Worm (Caenorhabditis elegans) whole organism, late embryonic: ENCODE measurements around the gene srx-22.

Experiments used
- C08G9.2 ChIP-seq: sonication (generic microtip); optimal IDR thresholded peaks from 2 replicates; lab custom pipeline; 2016; ENCODE audit warnings: mild to moderate bottlenecking, missing genetic modification characterization, moderate library complexity, missing compliant biosample characterization
- C38D4.7 ChIP-seq: fragments of 200-800 bp; sonication (Bioruptor generic); optimal IDR thresholded peaks from 2 replicates; lab custom pipeline; 2018; ENCODE audit warnings: mild to moderate bottlenecking, missing genetic modification characterization, moderate library complexity, missing compliant biosample characterization
- F13H6.1 ChIP-seq: sonication (generic microtip); optimal IDR thresholded peaks from 2 replicates; lab custom pipeline; 2016; ENCODE audit warnings: missing genetic modification characterization, missing compliant biosample characterization
- K02D7.2 ChIP-seq: sonication (generic microtip); optimal IDR thresholded peaks from 2 replicates; lab custom pipeline; 2017; ENCODE audit warnings: mild to moderate bottlenecking, missing genetic modification characterization, missing compliant biosample characterization
- Y22D7AL.16 ChIP-seq: sonication (generic microtip); optimal IDR thresholded peaks from 2 replicates; lab custom pipeline; 2016; ENCODE audit warnings: missing genetic modification characterization, missing compliant biosample characterization
- ahr-1 ChIP-seq: sonication (generic microtip); optimal IDR thresholded peaks from 2 replicates; lab custom pipeline; 2016; ENCODE audit warnings: missing genetic modification characterization, missing compliant biosample characterization
- ama-1 ChIP-seq: fragments of 150-350 bp; optimal IDR thresholded peaks from 2 replicates; lab custom pipeline; 2014
- ceh-14 ChIP-seq: sonication (generic microtip); optimal IDR thresholded peaks from 2 replicates; lab custom pipeline; 2016; ENCODE audit warnings: missing genotype, missing genetic modification characterization, missing compliant biosample characterization
- ceh-18 ChIP-seq: sonication (generic microtip); optimal IDR thresholded peaks from 2 replicates; lab custom pipeline; 2016; ENCODE audit warnings: missing genetic modification characterization, missing compliant biosample characterization
- ceh-22 ChIP-seq: sonication (generic microtip); optimal IDR thresholded peaks from 2 replicates; lab custom pipeline; 2017; ENCODE audit warnings: missing biosample characterization, missing genetic modification characterization
- ceh-24 ChIP-seq: sonication (generic microtip); optimal IDR thresholded peaks from 2 replicates; lab custom pipeline; 2016; ENCODE audit warnings: mild to moderate bottlenecking, missing genetic modification characterization, missing compliant biosample characterization
- ceh-30 ChIP-seq: fragments of 150-350 bp; optimal IDR thresholded peaks from 2 replicates; lab custom pipeline; 2014; ENCODE audit warnings: missing biosample characterization, missing genetic modification characterization
- ceh-34 ChIP-seq: sonication (generic microtip); optimal IDR thresholded peaks from 2 replicates; lab custom pipeline; 2016; ENCODE audit warnings: mild to moderate bottlenecking, missing genetic modification characterization, missing compliant biosample characterization
- ceh-45 ChIP-seq: fragments of 200-800 bp; sonication (Bioruptor generic); IDR thresholded peaks from 2 replicates; pipeline ENCODE4 v1.3.6; 2022; ENCODE audit warnings: missing genetic modification reagents, missing genetic modification characterization, missing compliant biosample characterization
- ceh-6 ChIP-seq: fragments of 200-800 bp; sonication (Bioruptor generic); optimal IDR thresholded peaks from 2 replicates; lab custom pipeline; 2018; ENCODE audit warnings: mild to moderate bottlenecking, missing genetic modification characterization, missing compliant biosample characterization
- ceh-9 ChIP-seq: sonication (generic microtip); optimal IDR thresholded peaks from 2 replicates; lab custom pipeline; 2016; ENCODE audit warnings: mild to moderate bottlenecking, missing genetic modification characterization, inconsistent platforms, missing compliant biosample characterization
- che-1 ChIP-seq: sonication (generic microtip); optimal IDR thresholded peaks from 2 replicates; lab custom pipeline; 2016; ENCODE audit warnings: mild to moderate bottlenecking, missing genetic modification characterization, missing compliant biosample characterization
- dmd-4 ChIP-seq: sonication (generic microtip); optimal IDR thresholded peaks from 2 replicates; lab custom pipeline; 2016; ENCODE audit warnings: borderline replicate concordance, missing genetic modification characterization, missing compliant biosample characterization
- dve-1 ChIP-seq: sonication (generic microtip); optimal IDR thresholded peaks from 2 replicates; lab custom pipeline; 2017; ENCODE audit warnings: antibody characterized with exemption, mild to moderate bottlenecking, missing genetic modification characterization, missing compliant biosample characterization
- elt-2 ChIP-seq: sonication (generic microtip); optimal IDR thresholded peaks from 2 replicates; lab custom pipeline; 2016; ENCODE audit warnings: missing genetic modification reagents, missing genetic modification characterization, missing compliant biosample characterization
- ets-4 ChIP-seq: sonication (generic microtip); optimal IDR thresholded peaks from 2 replicates; lab custom pipeline; 2016; ENCODE audit warnings: missing genetic modification characterization, missing compliant biosample characterization
- eyg-1 ChIP-seq: sonication (generic microtip); optimal IDR thresholded peaks from 2 replicates; lab custom pipeline; 2016; ENCODE audit warnings: missing genotype, missing genetic modification characterization, missing compliant biosample characterization
- fkh-10 ChIP-seq: fragments of 150-350 bp; optimal IDR thresholded peaks from 2 replicates; lab custom pipeline; 2014; ENCODE audit warnings: missing biosample characterization, missing genetic modification reagents, missing genetic modification characterization
- fkh-6 ChIP-seq: sonication (generic microtip); optimal IDR thresholded peaks from 2 replicates; lab custom pipeline; 2016; ENCODE audit warnings: missing genetic modification characterization, missing compliant biosample characterization
- gmeb-2 ChIP-seq: sonication (generic microtip); optimal IDR thresholded peaks from 2 replicates; lab custom pipeline; 2016; ENCODE audit warnings: missing genetic modification characterization, inconsistent platforms, missing compliant biosample characterization
- hlh-15 ChIP-seq: sonication (generic microtip); optimal IDR thresholded peaks from 2 replicates; lab custom pipeline; 2016; ENCODE audit warnings: missing genetic modification characterization, missing compliant biosample characterization
- hlh-8 ChIP-seq: sonication (generic microtip); optimal IDR thresholded peaks from 2 replicates; lab custom pipeline; 2016; ENCODE audit warnings: missing genotype, missing genetic modification characterization, missing compliant biosample characterization
- lin-11 ChIP-seq: fragments of 200-800 bp; sonication (Bioruptor generic); optimal IDR thresholded peaks from 2 replicates; lab custom pipeline; 2018; ENCODE audit warnings: mild to moderate bottlenecking, missing genetic modification characterization, missing compliant biosample characterization
- nhr-232 ChIP-seq: sonication (generic microtip); optimal IDR thresholded peaks from 2 replicates; lab custom pipeline; 2016; ENCODE audit warnings: missing genetic modification characterization, missing compliant biosample characterization
- npax-4 ChIP-seq: sonication (generic microtip); optimal IDR thresholded peaks from 2 replicates; lab custom pipeline; 2016; ENCODE audit warnings: missing genetic modification characterization, missing compliant biosample characterization
- odd-2 ChIP-seq: sonication (generic microtip); optimal IDR thresholded peaks from 2 replicates; lab custom pipeline; 2017; ENCODE audit warnings: antibody characterized with exemption, mild to moderate bottlenecking, missing genetic modification characterization, missing compliant biosample characterization
- pag-3 ChIP-seq: sonication (generic microtip); optimal IDR thresholded peaks from 2 replicates; lab custom pipeline; 2016; ENCODE audit warnings: missing compliant biosample characterization, missing genetic modification characterization, borderline replicate concordance
- pat-9 ChIP-seq: fragments of 200-800 bp; sonication (Bioruptor generic); optimal IDR thresholded peaks from 2 replicates; lab custom pipeline; 2018; ENCODE audit warnings: mild to moderate bottlenecking, missing genetic modification characterization, moderate library complexity, missing compliant biosample characterization
- pqm-1 ChIP-seq: sonication (generic microtip); optimal IDR thresholded peaks from 2 replicates; lab custom pipeline; 2016; ENCODE audit warnings: missing genetic modification characterization, missing compliant biosample characterization
- pros-1 ChIP-seq: fragments of 150-350 bp; optimal IDR thresholded peaks from 2 replicates; lab custom pipeline; 2014; ENCODE audit warnings: missing biosample characterization, missing genetic modification reagents, missing genetic modification characterization
- sox-2 ChIP-seq: fragments of 200-800 bp; sonication (Bioruptor generic); IDR thresholded peaks from 2 replicates; pipeline ENCODE4 v1.3.6; 2022; ENCODE audit warnings: missing genetic modification reagents, missing genetic modification characterization, missing compliant biosample characterization
- sox-4 ChIP-seq: sonication (generic microtip); optimal IDR thresholded peaks from 2 replicates; lab custom pipeline; 2017; ENCODE audit warnings: mild to moderate bottlenecking, missing genetic modification characterization, inconsistent platforms, missing compliant biosample characterization
- ttx-3 ChIP-seq: sonication (generic microtip); optimal IDR thresholded peaks from 2 replicates; lab custom pipeline; 2016; ENCODE audit warnings: missing genetic modification reagents, missing genetic modification characterization, missing compliant biosample characterization
- unc-3 ChIP-seq, 2 experiments: fragments of 200-800 bp in 1 of 2; sonication (Bioruptor generic) in 1 of 2; sonication (generic microtip) in 1 of 2; conservative IDR thresholded peaks in 1 of 2; optimal IDR thresholded peaks in 1 of 2; 2 replicates each; pipeline versions ENCODE4 v1.3.6 to Lab custom; 2016 to 2022; ENCODE audit warnings: missing compliant biosample characterization in 2 of 2, missing genetic modification characterization in 2 of 2, missing genetic modification reagents in 1 of 2
- unc-55 ChIP-seq: sonication (generic microtip); optimal IDR thresholded peaks from 2 replicates; lab custom pipeline; 2017; ENCODE audit warnings: missing biosample characterization, missing genetic modification reagents, missing genetic modification characterization
- ztf-16 ChIP-seq: sonication (generic microtip); optimal IDR thresholded peaks from 2 replicates; lab custom pipeline; 2017; ENCODE audit warnings: missing genetic modification characterization, missing compliant biosample characterization

The srx-22 gene

ce11 chrV:702260-702659 is 22.5 kb downstream of the srx-22 start, which contains the start of gene srbc-37:
Gene srbc-37, plus strand, starts transcription at chrV:702560.
- no peak for TF ChIP-seq ceh-6 (GFP tag; lab: Kevin White, UChicago)
- no peak for TF ChIP-seq ceh-34 (tag; lab: Kevin White, UChicago)
- no peak for TF ChIP-seq ama-1 (lab: Kevin White, UChicago)
- TF ChIP-seq unc-55: no peak
- no peak for TF ChIP-seq C38D4.7
- TF ChIP-seq fkh-10 (GFP tag; lab: Kevin White, UChicago): no peak
- TF ChIP-seq K02D7.2 (tag; lab: Kevin White, UChicago): no peak
- TF ChIP-seq ets-4: no peak
- TF ChIP-seq pros-1: no peak
- no peak for TF ChIP-seq ceh-45 (GFP tag; lab: Robert Waterston, UW)
- TF ChIP-seq C08G9.2 (tag; lab: Kevin White, UChicago): no peak
- no peak for TF ChIP-seq ceh-9 (tag; lab: Kevin White, UChicago)
- no peak for TF ChIP-seq hlh-8 (tag; lab: Kevin White, UChicago)
- no peak for TF ChIP-seq elt-2 (tag; lab: Kevin White, UChicago)
- TF ChIP-seq ceh-22 (tag; lab: Kevin White, UChicago): no peak

ce11 chrV:706918-707317 is 27.2 kb downstream of the srx-22 start, which contains the start of gene srbc-38:
Gene srbc-38, plus strand, starts transcription at chrV:707218.
- TF ChIP-seq ets-4 (no peak), hlh-15 (no peak), ceh-18 (tag; lab: Kevin White, UChicago) (no peak), eyg-1 (tag; lab: Kevin White, UChicago) (no peak), ztf-16 (tag; lab: Kevin White, UChicago) (no peak), che-1 (tag; lab: Kevin White, UChicago) (no peak), gmeb-2 (no peak), npax-4 (tag; lab: Kevin White, UChicago) (no peak), pat-9 (tag; lab: Kevin White, UChicago) (no peak), Y22D7AL.16 (tag; lab: Kevin White, UChicago) (no peak), dve-1 (tag; lab: Kevin White, UChicago) (no peak), ceh-6 (GFP tag; lab: Kevin White, UChicago) (no peak), unc-3 (GFP tag; conservative IDR thresholded peaks at IDR 0.05; lab: Robert Waterston, UW) (no peak), unc-3 (tag; optimal IDR thresholded peaks at IDR 0.05; lab: Kevin White, UChicago) (no peak), ceh-14 (tag; lab: Kevin White, UChicago) (no peak), sox-2 (GFP tag; lab: Robert Waterston, UW) (no peak), ceh-30 (no peak), dmd-4 (tag; lab: Kevin White, UChicago) (no peak), unc-55 (no peak), lin-11 (no peak), ahr-1 (tag; lab: Kevin White, UChicago) (no peak)
- TF ChIP-seq, all 69 proteins: peak for 0

- no peak for TF ChIP-seq ceh-24 (tag; lab: Kevin White, UChicago)
- no peak for TF ChIP-seq pqm-1 (tag; lab: Kevin White, UChicago)
- TF ChIP-seq sox-4 (tag; lab: Kevin White, UChicago): no peak
- TF ChIP-seq nhr-232 (tag; lab: Kevin White, UChicago): no peak
- TF ChIP-seq F13H6.1 (tag; lab: Kevin White, UChicago): no peak
- no peak for TF ChIP-seq ttx-3 (tag; lab: Kevin White, UChicago)
- TF ChIP-seq odd-2 (tag; lab: Kevin White, UChicago): no peak
- no peak for TF ChIP-seq lin-11
- no peak for TF ChIP-seq pag-3 (tag; lab: Kevin White, UChicago)
- no peak for TF ChIP-seq fkh-6 (tag; lab: Kevin White, UChicago)
Observed at ce11 chrV:708808-709207, 29.0 kb downstream of the srx-22 start, which contains the start of gene srbc-39. Gene srbc-39, plus strand, starts transcription at chrV:709108.
